Fruit fly (Drosophila melanogaster): ENCODE measurements around the gene Lam.

Gene Lam

DNA sequence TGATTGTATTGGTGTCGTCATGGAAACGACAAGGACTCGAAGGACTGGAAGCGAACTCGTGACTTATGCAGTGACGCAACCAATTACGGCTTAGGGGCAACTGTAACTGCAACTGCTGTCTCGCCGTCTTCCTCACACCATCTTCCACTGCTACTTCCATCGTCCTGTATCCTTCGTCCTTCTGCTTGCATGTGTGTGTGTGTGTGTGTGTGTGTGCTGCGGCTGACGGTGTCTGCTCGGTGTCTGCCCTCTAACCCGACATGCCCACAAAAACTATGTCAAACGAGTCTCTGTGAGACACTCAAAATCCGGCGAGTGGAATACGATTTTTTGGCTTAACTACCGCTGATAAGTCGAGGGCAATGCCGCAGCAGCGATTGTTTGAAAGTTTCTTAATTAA is 51.6 kb downstream of the Lam start:
- TF ChIP-seq h (optimal IDR thresholded peaks at IDR 0.05) (no peak), Myc (optimal IDR thresholded peaks at IDR 0.05) (no peak), Sin3A (optimal IDR thresholded peaks at IDR 0.05) (no peak), insv (optimal IDR thresholded peaks at IDR 0.05) (no peak), ttk (optimal IDR thresholded peaks at IDR 0.05) (no peak), psq (optimal IDR thresholded peaks at IDR 0.05) (no peak)
